Fruit fly (Drosophila melanogaster) whole organism, embryonic: ENCODE data around the gene CG12560.

Source experiments
- Atf3 ChIP-seq: fragments of 200-800 bp; sonication (Bioruptor generic); optimal IDR thresholded peaks from 3 replicates; lab custom pipeline; 2016; ENCODE audit warnings: missing biosample characterization, missing genetic modification characterization
- CG10654 ChIP-seq: fragments of 200-800 bp; sonication (Bioruptor generic); optimal IDR thresholded peaks from 2 replicates; lab custom pipeline; 2016; ENCODE audit warnings: missing biosample characterization, missing genetic modification characterization
- CG11696 ChIP-seq: fragments of 200-800 bp; sonication (Bioruptor generic); IDR thresholded peaks from 2 replicates; pipeline ENCODE4 v1.3.6; 2022; ENCODE audit warnings: missing biosample characterization, missing genetic modification characterization
- CG12236 ChIP-seq: fragments of 200-800 bp; sonication (Bioruptor generic); optimal IDR thresholded peaks from 2 replicates; lab custom pipeline; 2016; ENCODE audit warnings: missing biosample characterization, missing genetic modification characterization
- CG12659 ChIP-seq: fragments of 200-800 bp; sonication (Bioruptor generic); optimal IDR thresholded peaks from 3 replicates; lab custom pipeline; 2017; ENCODE audit warnings: mild to moderate bottlenecking, missing biosample characterization, missing genetic modification reagents, missing genetic modification characterization
- CG13296 ChIP-seq: fragments of 200-800 bp; sonication (Bioruptor generic); optimal IDR thresholded peaks from 3 replicates; lab custom pipeline; 2018; ENCODE audit warnings: missing biosample characterization, mild to moderate bottlenecking, missing genetic modification characterization
- CG14050 ChIP-seq: fragments of 200-800 bp; sonication (Bioruptor generic); IDR thresholded peaks from 3 replicates; pipeline ENCODE4 v1.3.6; 2022; ENCODE audit warnings: missing biosample characterization, missing genetic modification characterization
- CG14667 ChIP-seq: fragments of 200-800 bp; sonication (Bioruptor generic); IDR thresholded peaks from 2 replicates; pipeline ENCODE4 v1.3.6; 2022; ENCODE audit warnings: missing biosample characterization, missing genetic modification characterization
- CG18262 ChIP-seq: fragments of 200-800 bp; optimal IDR thresholded peaks from 3 replicates; lab custom pipeline; 2019; ENCODE audit warnings: missing biosample characterization, mild to moderate bottlenecking, missing genetic modification characterization, moderate library complexity
- CG2202 ChIP-seq: fragments of 200-800 bp; sonication (Bioruptor generic); optimal IDR thresholded peaks from 2 replicates; lab custom pipeline; 2018; ENCODE audit warnings: missing biosample characterization, mild to moderate bottlenecking, missing genetic modification characterization
- CG2889 ChIP-seq: fragments of 200-800 bp; sonication (Bioruptor generic); IDR thresholded peaks from 3 replicates; pipeline ENCODE4 v1.3.6; 2022; ENCODE audit warnings: missing biosample characterization, missing genetic modification characterization
- CG31224 ChIP-seq: fragments of 200-800 bp; sonication (Bioruptor generic); IDR thresholded peaks from 2 replicates; pipeline ENCODE4 v1.3.6; 2022; ENCODE audit warnings: missing biosample characterization, missing genetic modification characterization
- CG3281 ChIP-seq: fragments of 200-800 bp; sonication (Bioruptor generic); optimal IDR thresholded peaks from 3 replicates; lab custom pipeline; 2017; ENCODE audit warnings: missing biosample characterization, mild to moderate bottlenecking, missing genetic modification characterization
- CG33213 ChIP-seq: fragments of 200-800 bp; sonication (Bioruptor generic); optimal IDR thresholded peaks from 3 replicates; lab custom pipeline; 2016; ENCODE audit warnings: missing biosample characterization, missing genetic modification characterization
- CG3407 ChIP-seq: fragments of 200-800 bp; sonication (Bioruptor generic); optimal IDR thresholded peaks from 2 replicates; lab custom pipeline; 2018; ENCODE audit warnings: missing biosample characterization, mild to moderate bottlenecking, missing genetic modification characterization
- CG3847 ChIP-seq: fragments of 200-800 bp; sonication (Bioruptor generic); IDR thresholded peaks from 2 replicates; pipeline ENCODE4 v1.3.6; 2022; ENCODE audit warnings: missing biosample characterization, missing genetic modification characterization
- CG4617 ChIP-seq: fragments of 200-800 bp; sonication (Bioruptor generic); optimal IDR thresholded peaks from 3 replicates; lab custom pipeline; 2016; ENCODE audit warnings: missing biosample characterization, missing genetic modification characterization, borderline replicate concordance
- CG4854 ChIP-seq: fragments of 200-800 bp; sonication (Bioruptor generic); optimal IDR thresholded peaks from 2 replicates; lab custom pipeline; 2016; ENCODE audit warnings: missing biosample characterization, missing genetic modification characterization, inconsistent platforms
- CG7357 ChIP-seq: fragments of 200-800 bp; sonication (Bioruptor generic); IDR thresholded peaks from 3 replicates; pipeline ENCODE4 v1.3.6; 2022; ENCODE audit warnings: missing biosample characterization, missing genetic modification characterization
- CG8765 ChIP-seq: fragments of 200-800 bp; sonication (Bioruptor generic); IDR thresholded peaks from 2 replicates; pipeline ENCODE4 v1.3.6; 2022; ENCODE audit warnings: missing biosample characterization, missing genetic modification characterization
- CG8924 ChIP-seq: fragments of 200-800 bp; optimal IDR thresholded peaks from 3 replicates; lab custom pipeline; 2019; ENCODE audit warnings: missing biosample characterization, mild to moderate bottlenecking, missing genetic modification characterization, moderate library complexity
- Dbx ChIP-seq: fragments of 200-800 bp; sonication (Bioruptor generic); IDR thresholded peaks from 3 replicates; pipeline ENCODE4 v1.3.6; 2022; ENCODE audit warnings: missing biosample characterization, missing genetic modification characterization
- E2f2 ChIP-seq: fragments of 200-800 bp; sonication (Bioruptor generic); IDR thresholded peaks from 2 replicates; pipeline ENCODE4 v1.3.6; 2022; ENCODE audit warnings: missing biosample characterization, missing genetic modification characterization
- Fer1 ChIP-seq: fragments of 200-800 bp; sonication (Bioruptor generic); optimal IDR thresholded peaks from 2 replicates; lab custom pipeline; 2017; ENCODE audit warnings: missing biosample characterization, mild to moderate bottlenecking, missing genetic modification characterization
- Fer3 ChIP-seq: fragments of 200-800 bp; sonication (Bioruptor generic); optimal IDR thresholded peaks from 2 replicates; lab custom pipeline; 2018; ENCODE audit warnings: missing biosample characterization, mild to moderate bottlenecking, missing genetic modification characterization, moderate library complexity
- Gug ChIP-seq: fragments of 200-800 bp; sonication (Bioruptor generic); IDR thresholded peaks from 4 replicates; pipeline ENCODE4 v1.3.6; 2022; ENCODE audit warnings: missing biosample characterization, missing genetic modification characterization
- H15 ChIP-seq: fragments of 200-800 bp; sonication (Bioruptor generic); IDR thresholded peaks from 3 replicates; pipeline ENCODE4 v1.3.6; 2022; ENCODE audit warnings: missing biosample characterization, missing genetic modification characterization
- HLH3B ChIP-seq: fragments of 200-800 bp; sonication (Bioruptor generic); IDR thresholded peaks from 2 replicates; pipeline ENCODE4 v1.3.6; 2022; ENCODE audit warnings: missing biosample characterization, missing genetic modification characterization
- Hmx ChIP-seq: fragments of 200-800 bp; sonication (Bioruptor generic); optimal IDR thresholded peaks from 2 replicates; lab custom pipeline; 2016; ENCODE audit warnings: missing biosample characterization, missing genetic modification characterization
- NK7.1 ChIP-seq: fragments of 200-800 bp; sonication (Bioruptor generic); optimal IDR thresholded peaks from 3 replicates; lab custom pipeline; 2016; ENCODE audit warnings: missing biosample characterization, missing genetic modification characterization
- Rx ChIP-seq: fragments of 200-800 bp; sonication (Bioruptor generic); IDR thresholded peaks from 2 replicates; pipeline ENCODE4 v1.3.6; 2022; ENCODE audit warnings: missing biosample characterization, missing genetic modification characterization
- Sry-β ChIP-seq: fragments of 200-800 bp; sonication (Bioruptor generic); optimal IDR thresholded peaks from 2 replicates; lab custom pipeline; 2018; ENCODE audit warnings: missing biosample characterization, mild to moderate bottlenecking, missing genetic modification characterization, moderate library complexity
- Ssrp ChIP-seq: fragments of 200-800 bp; sonication (Bioruptor generic); optimal IDR thresholded peaks from 2 replicates; lab custom pipeline; 2018; ENCODE audit warnings: missing biosample characterization, mild to moderate bottlenecking, missing genetic modification characterization, moderate library complexity
- Trl ChIP-seq, 3 experiments: fragments of >200 bp in 2 of 3; fragments of 200-800 bp in 1 of 3; sonication (Bioruptor generic) in 1 of 3; optimal IDR thresholded peaks; 2 replicates in 1 of 3; 3 replicates in 2 of 3; lab custom pipeline; 2016 to 2017; ENCODE audit warnings: missing biosample characterization in 1 of 3, missing genetic modification characterization in 1 of 3
- ab ChIP-seq: fragments of 200-800 bp; sonication (Bioruptor generic); optimal IDR thresholded peaks from 2 replicates; lab custom pipeline; 2016; ENCODE audit warnings: missing biosample characterization, missing genetic modification characterization
- abd-A ChIP-seq: fragments of 200-800 bp; sonication (Bioruptor generic); optimal IDR thresholded peaks from 3 replicates; lab custom pipeline; 2019; ENCODE audit warnings: missing biosample characterization, mild to moderate bottlenecking, missing genetic modification characterization, moderate library complexity
- amos ChIP-seq: fragments of 200-800 bp; sonication (Bioruptor generic); IDR thresholded peaks from 2 replicates; pipeline ENCODE4 v1.3.6; 2022; ENCODE audit warnings: missing biosample characterization, missing genetic modification characterization; ENCODE audit not compliant: partially characterized antibody
- az2 ChIP-seq: fragments of 200-800 bp; sonication (Bioruptor generic); optimal IDR thresholded peaks from 3 replicates; lab custom pipeline; 2016; ENCODE audit warnings: missing biosample characterization, missing genetic modification characterization
- gcm ChIP-seq: fragments of 200-800 bp; sonication (Bioruptor generic); optimal IDR thresholded peaks from 2 replicates; lab custom pipeline; 2019; ENCODE audit warnings: missing biosample characterization, mild to moderate bottlenecking, missing genetic modification characterization, moderate library complexity
- hbn ChIP-seq: fragments of 200-800 bp; sonication (Bioruptor generic); IDR thresholded peaks from 2 replicates; pipeline ENCODE4 v1.3.6; 2022; ENCODE audit warnings: missing biosample characterization, missing genetic modification characterization; ENCODE audit not compliant: partially characterized antibody
- jing ChIP-seq: fragments of 200-800 bp; sonication (Bioruptor generic); optimal IDR thresholded peaks from 2 replicates; lab custom pipeline; 2018; ENCODE audit warnings: missing biosample characterization, mild to moderate bottlenecking, missing genetic modification characterization
- maf-S ChIP-seq: fragments of 200-800 bp; sonication (Bioruptor generic); optimal IDR thresholded peaks from 2 replicates; lab custom pipeline; 2016; ENCODE audit warnings: missing biosample characterization, missing genetic modification characterization
- nerfin-2 ChIP-seq: fragments of 200-800 bp; sonication (Bioruptor generic); IDR thresholded peaks from 2 replicates; pipeline ENCODE4 v1.3.6; 2022; ENCODE audit warnings: missing biosample characterization, missing genetic modification characterization; ENCODE audit not compliant: partially characterized antibody
- phol ChIP-seq: fragments of 200-800 bp; sonication (Bioruptor generic); optimal IDR thresholded peaks from 3 replicates; lab custom pipeline; 2018; ENCODE audit warnings: missing biosample characterization, mild to moderate bottlenecking, missing genetic modification characterization, moderate library complexity
- repo ChIP-seq: fragments of 200-800 bp; sonication (Bioruptor generic); optimal IDR thresholded peaks from 2 replicates; lab custom pipeline; 2016; ENCODE audit warnings: missing biosample characterization, missing genetic modification characterization
- sc ChIP-seq, 3 experiments: fragments of >200 bp in 2 of 3; fragments of 200-800 bp in 1 of 3; sonication (Bioruptor generic) in 1 of 3; optimal IDR thresholded peaks; 2 replicates in 2 of 3; 3 replicates in 1 of 3; lab custom pipeline; 2017; ENCODE audit warnings: mild to moderate bottlenecking in 1 of 3, missing biosample characterization in 1 of 3, missing genetic modification characterization in 1 of 3, missing genetic modification reagents in 1 of 3
- shn ChIP-seq: fragments of 200-800 bp; sonication (Bioruptor generic); optimal IDR thresholded peaks from 3 replicates; lab custom pipeline; 2016; ENCODE audit warnings: missing biosample characterization, missing genetic modification characterization
- tll ChIP-seq, 2 experiments: fragments of 200-800 bp in 1 of 2; fragments of >200 bp in 1 of 2; sonication (Bioruptor generic) in 1 of 2; optimal IDR thresholded peaks; 2 replicates each; lab custom pipeline; 2017 to 2019; ENCODE audit warnings: missing biosample characterization in 2 of 2, missing genetic modification characterization in 2 of 2, mild to moderate bottlenecking in 1 of 2, moderate library complexity in 1 of 2
- toy ChIP-seq: fragments of 200-800 bp; sonication (Bioruptor generic); IDR thresholded peaks from 2 replicates; pipeline ENCODE4 v1.3.6; 2022; ENCODE audit warnings: missing biosample characterization, missing genetic modification characterization

The CG12560 gene

dm6 chr2L:7964611-7965010 is 44.7 kb downstream of the CG12560 start (continued):
- TF ChIP-seq E2f2 (peak; percentile 55; the same call in 1 of the 2 replicates), phol (tag; lab: Kevin White, UChicago) (peak; percentile 69), HLH3B (GFP tag; lab: Robert Waterston, UW) (peak; percentile 90), nerfin-2 (no peak), ab (GFP tag; lab: Kevin White, UChicago) (no peak), az2 (peak; percentile 77), CG18262 (tag; lab: Kevin White, UChicago) (peak; percentile 64), Ssrp (peak; percentile 72), CG3847 (GFP tag; lab: Robert Waterston, UW) (peak; percentile 70), toy (GFP tag; lab: Robert Waterston, UW) (no peak), CG12236 (GFP tag; lab: Kevin White, UChicago) (peak; percentile 62), CG10654 (GFP tag; lab: Kevin White, UChicago) (peak; percentile 56), CG8765 (no peak; the same call in 1 of the 2 replicates), Atf3 (GFP tag; lab: Kevin White, UChicago) (peak; percentile 68), gcm (peak; percentile 76), CG33213 (GFP tag; lab: Kevin White, UChicago) (peak; percentile 27), amos (GFP tag; lab: Robert Waterston, UW) (no peak), CG3281 (GFP tag; lab: Kevin White, UChicago) (peak; percentile 53), CG12659 (GFP tag; lab: Kevin White, UChicago) (peak; percentile 59), CG13296 (peak; percentile 42), Rx (GFP tag; lab: Robert Waterston, UW) (peak; percentile 76), sc (optimal IDR thresholded peaks at IDR 0.05; lab: Kevin White, UChicago) (no peak), sc (GFP tag; optimal IDR thresholded peaks at IDR 0.05; lab: Kevin White, UChicago) (peak; percentile 51), Trl (optimal IDR thresholded peaks at IDR 0.05; lab: Kevin White, UChicago) (no peak), Trl (GFP tag; optimal IDR thresholded peaks at IDR 0.05; lab: Kevin White, UChicago) (peak; percentile 63), jing (peak; percentile 59), CG4854 (GFP tag; lab: Kevin White, UChicago) (peak; percentile 54), abd-A (tag; lab: Kevin White, UChicago) (no peak), CG7357 (peak; percentile 74; the same call in 2 of the 3 replicates), Dbx (GFP tag; lab: Robert Waterston, UW) (peak; percentile 67), Fer3 (tag; lab: Kevin White, UChicago) (peak; percentile 41), NK7.1 (GFP tag; lab: Kevin White, UChicago) (no peak), CG2202 (tag; lab: Kevin White, UChicago) (peak; percentile 40), CG31224 (peak; percentile 28; the same call in 1 of the 2 replicates), CG14667 (peak; percentile 76), CG8924 (tag; lab: Kevin White, UChicago) (peak; percentile 71), CG2889 (GFP tag; lab: Robert Waterston, UW) (peak; percentile 51; the same call in 1 of the 3 replicates), Fer1 (GFP tag; lab: Kevin White, UChicago) (peak; percentile 54), hbn (GFP tag; lab: Robert Waterston, UW) (no peak), H15 (peak; percentile 58; the same call in 2 of the 3 replicates), CG3407 (peak; percentile 65), Sry-β (GFP tag; lab: Kevin White, UChicago) (no peak), CG14050 (GFP tag; lab: Robert Waterston, UW) (peak; percentile 73; the same call in 2 of the 3 replicates), Hmx (GFP tag; lab: Kevin White, UChicago) (no peak), CG11696 (GFP tag; lab: Robert Waterston, UW) (peak; percentile 47; the same call in 1 of the 2 replicates), CG4617 (peak; percentile 25), maf-S (GFP tag; lab: Kevin White, UChicago) (peak; percentile 57), repo (GFP tag; lab: Kevin White, UChicago) (peak; percentile 60), shn (GFP tag; lab: Kevin White, UChicago) (peak; percentile 33), Gug (GFP tag; lab: Robert Waterston, UW) (peak; percentile 56; the same call in 2 of the 4 replicates), tll (GFP tag; optimal IDR thresholded peaks at IDR 0.05; lab: Kevin White, UChicago) (no peak)
